Worm (Caenorhabditis elegans) whole organism, late embryonic: ENCODE data around the gene str-90.

Experiments used
- C08G9.2 ChIP-seq: sonication (generic microtip); optimal IDR thresholded peaks from 2 replicates; lab custom pipeline; 2016; ENCODE audit warnings: mild to moderate bottlenecking, missing genetic modification characterization, moderate library complexity, missing compliant biosample characterization
- C38D4.7 ChIP-seq: fragments of 200-800 bp; sonication (Bioruptor generic); optimal IDR thresholded peaks from 2 replicates; lab custom pipeline; 2018; ENCODE audit warnings: mild to moderate bottlenecking, missing genetic modification characterization, moderate library complexity, missing compliant biosample characterization
- F13H6.1 ChIP-seq: sonication (generic microtip); optimal IDR thresholded peaks from 2 replicates; lab custom pipeline; 2016; ENCODE audit warnings: missing genetic modification characterization, missing compliant biosample characterization
- K09A11.1 ChIP-seq: sonication (generic microtip); optimal IDR thresholded peaks from 2 replicates; lab custom pipeline; 2017; ENCODE audit warnings: antibody characterized with exemption, mild to moderate bottlenecking, missing genetic modification characterization, missing compliant biosample characterization; ENCODE audit not compliant: insufficient read depth
- T23F11.4 ChIP-seq: fragments of 200-800 bp; sonication (Bioruptor generic); optimal IDR thresholded peaks from 2 replicates; lab custom pipeline; 2018; ENCODE audit warnings: mild to moderate bottlenecking, missing genetic modification characterization, missing compliant biosample characterization
- Y22D7AL.16 ChIP-seq: sonication (generic microtip); optimal IDR thresholded peaks from 2 replicates; lab custom pipeline; 2016; ENCODE audit warnings: missing genetic modification characterization, missing compliant biosample characterization
- ama-1 ChIP-seq: fragments of 150-350 bp; optimal IDR thresholded peaks from 2 replicates; lab custom pipeline; 2014
- ceh-18 ChIP-seq: sonication (generic microtip); optimal IDR thresholded peaks from 2 replicates; lab custom pipeline; 2016; ENCODE audit warnings: missing genetic modification characterization, missing compliant biosample characterization
- ceh-24 ChIP-seq: sonication (generic microtip); optimal IDR thresholded peaks from 2 replicates; lab custom pipeline; 2016; ENCODE audit warnings: mild to moderate bottlenecking, missing genetic modification characterization, missing compliant biosample characterization
- ceh-6 ChIP-seq: fragments of 200-800 bp; sonication (Bioruptor generic); optimal IDR thresholded peaks from 2 replicates; lab custom pipeline; 2018; ENCODE audit warnings: mild to moderate bottlenecking, missing genetic modification characterization, missing compliant biosample characterization
- ceh-9 ChIP-seq: sonication (generic microtip); optimal IDR thresholded peaks from 2 replicates; lab custom pipeline; 2016; ENCODE audit warnings: mild to moderate bottlenecking, missing genetic modification characterization, inconsistent platforms, missing compliant biosample characterization
- dve-1 ChIP-seq: sonication (generic microtip); optimal IDR thresholded peaks from 2 replicates; lab custom pipeline; 2017; ENCODE audit warnings: antibody characterized with exemption, mild to moderate bottlenecking, missing genetic modification characterization, missing compliant biosample characterization
- gmeb-2 ChIP-seq: sonication (generic microtip); optimal IDR thresholded peaks from 2 replicates; lab custom pipeline; 2016; ENCODE audit warnings: missing genetic modification characterization, inconsistent platforms, missing compliant biosample characterization
- hlh-13 ChIP-seq: fragments of 200-800 bp; sonication (Bioruptor generic); optimal IDR thresholded peaks from 2 replicates; lab custom pipeline; 2018; ENCODE audit warnings: mild to moderate bottlenecking, missing genetic modification characterization, missing compliant biosample characterization
- hlh-15 ChIP-seq: sonication (generic microtip); optimal IDR thresholded peaks from 2 replicates; lab custom pipeline; 2016; ENCODE audit warnings: missing genetic modification characterization, missing compliant biosample characterization
- hlh-30 ChIP-seq: sonication (generic microtip); optimal IDR thresholded peaks from 2 replicates; lab custom pipeline; 2017; ENCODE audit warnings: antibody characterized with exemption, missing genetic modification characterization, missing compliant biosample characterization; ENCODE audit not compliant: insufficient read depth
- hlh-6 ChIP-seq: sonication (generic microtip); optimal IDR thresholded peaks from 2 replicates; lab custom pipeline; 2016; ENCODE audit warnings: missing genotype, missing genetic modification characterization, missing compliant biosample characterization
- hlh-8 ChIP-seq: sonication (generic microtip); optimal IDR thresholded peaks from 2 replicates; lab custom pipeline; 2016; ENCODE audit warnings: missing genotype, missing genetic modification characterization, missing compliant biosample characterization
- lin-11 ChIP-seq: fragments of 200-800 bp; sonication (Bioruptor generic); optimal IDR thresholded peaks from 2 replicates; lab custom pipeline; 2018; ENCODE audit warnings: mild to moderate bottlenecking, missing genetic modification characterization, missing compliant biosample characterization
- madf-2 ChIP-seq: sonication (generic microtip); optimal IDR thresholded peaks from 2 replicates; lab custom pipeline; 2017; ENCODE audit warnings: missing genetic modification characterization, missing compliant biosample characterization
- odd-2 ChIP-seq: sonication (generic microtip); optimal IDR thresholded peaks from 2 replicates; lab custom pipeline; 2017; ENCODE audit warnings: antibody characterized with exemption, mild to moderate bottlenecking, missing genetic modification characterization, missing compliant biosample characterization
- pag-3 ChIP-seq: sonication (generic microtip); optimal IDR thresholded peaks from 2 replicates; lab custom pipeline; 2016; ENCODE audit warnings: missing compliant biosample characterization, missing genetic modification characterization, borderline replicate concordance
- pax-1 ChIP-seq: fragments of 150-350 bp; optimal IDR thresholded peaks from 2 replicates; lab custom pipeline; 2014; ENCODE audit warnings: missing biosample characterization, missing genetic modification characterization
- pha-2 ChIP-seq: sonication (generic microtip); optimal IDR thresholded peaks from 2 replicates; lab custom pipeline; 2017; ENCODE audit warnings: mild to moderate bottlenecking, missing genetic modification characterization, missing compliant biosample characterization
- pha-4 ChIP-seq: fragments of 150-350 bp; optimal IDR thresholded peaks from 2 replicates; lab custom pipeline; 2018; ENCODE audit warnings: missing biosample characterization, missing genetic modification reagents, missing genetic modification characterization
- pros-1 ChIP-seq: fragments of 150-350 bp; optimal IDR thresholded peaks from 2 replicates; lab custom pipeline; 2014; ENCODE audit warnings: missing biosample characterization, missing genetic modification reagents, missing genetic modification characterization
- ref-2 ChIP-seq: sonication (generic microtip); optimal IDR thresholded peaks from 2 replicates; lab custom pipeline; 2016; ENCODE audit warnings: missing genetic modification characterization, missing compliant biosample characterization
- sdc-2 ChIP-seq: sonication (generic microtip); optimal IDR thresholded peaks from 2 replicates; lab custom pipeline; 2016; ENCODE audit warnings: missing genotype, missing genetic modification characterization, missing compliant biosample characterization
- sox-2 ChIP-seq: fragments of 200-800 bp; sonication (Bioruptor generic); IDR thresholded peaks from 2 replicates; pipeline ENCODE4 v1.3.6; 2022; ENCODE audit warnings: missing genetic modification reagents, missing genetic modification characterization, missing compliant biosample characterization
- sox-4 ChIP-seq: sonication (generic microtip); optimal IDR thresholded peaks from 2 replicates; lab custom pipeline; 2017; ENCODE audit warnings: mild to moderate bottlenecking, missing genetic modification characterization, inconsistent platforms, missing compliant biosample characterization
- syd-9 ChIP-seq: sonication (generic microtip); optimal IDR thresholded peaks from 2 replicates; lab custom pipeline; 2016; ENCODE audit warnings: mild to moderate bottlenecking, missing genetic modification characterization, moderate library complexity, missing compliant biosample characterization
- ttx-3 ChIP-seq: sonication (generic microtip); optimal IDR thresholded peaks from 2 replicates; lab custom pipeline; 2016; ENCODE audit warnings: missing genetic modification reagents, missing genetic modification characterization, missing compliant biosample characterization
- unc-3 ChIP-seq, 2 experiments: fragments of 200-800 bp in 1 of 2; sonication (Bioruptor generic) in 1 of 2; sonication (generic microtip) in 1 of 2; conservative IDR thresholded peaks in 1 of 2; optimal IDR thresholded peaks in 1 of 2; 2 replicates each; pipeline versions ENCODE4 v1.3.6 to Lab custom; 2016 to 2022; ENCODE audit warnings: missing compliant biosample characterization in 2 of 2, missing genetic modification characterization in 2 of 2, missing genetic modification reagents in 1 of 2
- unc-42 ChIP-seq: sonication (generic microtip); optimal IDR thresholded peaks from 2 replicates; lab custom pipeline; 2016; ENCODE audit warnings: missing genotype, missing genetic modification characterization, missing compliant biosample characterization
- unc-86 ChIP-seq: sonication (generic microtip); optimal IDR thresholded peaks from 2 replicates; lab custom pipeline; 2016; ENCODE audit warnings: missing genetic modification characterization, missing compliant biosample characterization
- zip-5 ChIP-seq: sonication (generic microtip); optimal IDR thresholded peaks from 2 replicates; lab custom pipeline; 2016; ENCODE audit warnings: missing genetic modification characterization, missing compliant biosample characterization

Gene str-90

ce11 chrV:8069637-8070036 is 33.4 kb upstream of the str-90 start, which contains the start of gene str-143:
Gene str-143 (minus strand): TSS chrV:8069737.
- TF ChIP-seq ama-1 = no peak
- no peak for TF ChIP-seq hlh-6 (tag; lab: Kevin White, UChicago)
- TF ChIP-seq C38D4.7 = no peak
- no peak for TF ChIP-seq sox-4 (tag; lab: Kevin White, UChicago)
- TF ChIP-seq sdc-2 (tag; lab: Kevin White, UChicago) = no peak
- TF ChIP-seq unc-42 (tag; lab: Kevin White, UChicago) = no peak
- TF ChIP-seq pros-1 = no peak

ce11 chrV:8072047-8072446 is 31.0 kb upstream of the str-90 start, which contains the start of gene str-144:
Gene str-144 (minus strand): TSS chrV:8072147.
- TF ChIP-seq pag-3 (tag; lab: Kevin White, UChicago) (no peak), odd-2 (tag; lab: Kevin White, UChicago) (no peak), hlh-13 (GFP tag; lab: Kevin White, UChicago) (no peak), lin-11 (tag; lab: Kevin White, UChicago) (no peak), C38D4.7 (no peak), hlh-30 (no peak), gmeb-2 (tag; lab: Kevin White, UChicago) (no peak), ceh-18 (no peak), sox-4 (tag; lab: Kevin White, UChicago) (no peak), ceh-9 (tag; lab: Kevin White, UChicago) (no peak), madf-2 (tag; lab: Kevin White, UChicago) (no peak), ref-2 (tag; lab: Kevin White, UChicago) (no peak), hlh-8 (tag; lab: Kevin White, UChicago) (no peak), unc-86 (no peak), C08G9.2 (tag; lab: Kevin White, UChicago) (no peak), K09A11.1 (tag; lab: Kevin White, UChicago) (no peak), ama-1 (no peak)

DNA sequence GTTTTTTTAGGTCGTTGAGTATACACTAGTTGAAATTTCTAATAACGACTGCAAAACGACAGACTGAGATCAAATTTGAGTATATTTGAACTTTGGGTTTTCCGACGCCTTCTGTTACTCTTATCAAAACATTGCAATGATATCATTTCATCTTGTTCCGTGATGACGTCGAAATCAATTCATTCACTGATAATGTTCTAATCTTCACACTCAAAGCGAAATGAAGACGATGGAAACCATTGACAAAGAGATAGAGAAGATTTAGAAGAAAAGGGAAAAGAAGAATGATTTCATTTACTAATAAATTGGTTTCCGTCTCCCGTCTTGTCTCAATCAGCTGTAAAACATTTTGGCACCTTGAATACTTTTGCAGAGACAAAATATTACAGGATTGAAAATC is 29.9 kb upstream of the str-90 start:
- TF ChIP-seq ceh-24 (tag; lab: Kevin White, UChicago) (no peak), gmeb-2 (tag; lab: Kevin White, UChicago) (no peak), hlh-13 (GFP tag; lab: Kevin White, UChicago) (no peak), sdc-2 (tag; lab: Kevin White, UChicago) (no peak)

DNA sequence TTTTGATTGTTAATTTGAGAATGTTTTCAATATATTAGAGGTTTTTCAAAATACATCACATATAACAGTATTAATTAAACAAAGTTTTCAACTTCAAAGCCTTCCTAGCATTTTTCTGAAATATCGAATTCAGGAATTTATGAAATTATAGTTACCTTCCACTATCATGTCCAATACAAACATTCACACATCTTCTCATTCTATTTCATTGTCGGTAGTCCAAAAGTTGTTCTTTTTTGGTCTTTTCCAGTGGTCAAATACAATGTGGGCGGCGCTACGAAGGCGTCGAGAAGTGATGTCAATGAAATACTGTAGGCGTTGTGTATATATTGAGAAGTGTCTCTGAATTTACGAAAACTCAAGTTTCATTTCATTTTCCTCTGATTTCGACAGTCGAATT is 27.3 kb upstream of the str-90 start, which contains the start of gene catp-3:
TSS of gene catp-3 (plus strand) at position 301 of the 400 bp plus-strand sequence.
- TF ChIP-seq hlh-15 = no peak
- no peak for TF ChIP-seq pha-2
- no peak for TF ChIP-seq unc-3 (GFP tag; conservative IDR thresholded peaks at IDR 0.05; lab: Robert Waterston, UW)
- TF ChIP-seq unc-3 (tag; optimal IDR thresholded peaks at IDR 0.05; lab: Kevin White, UChicago) = no peak
- no peak for TF ChIP-seq syd-9 (tag; lab: Kevin White, UChicago)
- TF ChIP-seq zip-5 (tag; lab: Kevin White, UChicago) = no peak
- TF ChIP-seq unc-42 (tag; lab: Kevin White, UChicago) = no peak
- TF ChIP-seq ceh-18 = no peak
- no peak for TF ChIP-seq T23F11.4 (GFP tag; lab: Kevin White, UChicago)
- TF ChIP-seq ceh-9 (tag; lab: Kevin White, UChicago) = no peak
- TF ChIP-seq hlh-6 (tag; lab: Kevin White, UChicago) = no peak
- no peak for TF ChIP-seq Y22D7AL.16 (tag; lab: Kevin White, UChicago)
- TF ChIP-seq sox-4 (tag; lab: Kevin White, UChicago) = no peak
- TF ChIP-seq sdc-2 (tag; lab: Kevin White, UChicago) = no peak

DNA sequence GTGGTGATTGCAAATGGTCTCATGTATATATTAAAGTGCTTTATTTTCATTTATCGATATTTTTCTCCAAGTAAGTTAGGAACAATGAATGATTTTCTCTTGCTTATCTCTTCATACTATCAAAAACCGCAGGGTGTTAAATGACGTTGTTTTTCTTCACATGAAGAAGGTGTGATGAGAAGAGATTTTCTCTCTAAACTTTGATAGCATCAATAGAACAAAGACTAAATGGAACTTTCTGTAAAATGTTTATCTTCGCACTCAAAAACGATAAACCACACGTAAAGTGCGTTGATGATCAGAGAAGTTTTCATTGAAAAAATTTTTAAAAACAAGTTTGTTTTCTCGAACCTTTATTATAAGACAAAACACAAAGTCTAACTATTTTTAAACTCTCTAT is 23.2 kb upstream of the str-90 start:
- TF ChIP-seq pax-1 (no peak), sox-2 (no peak), dve-1 (no peak), hlh-8 (tag; lab: Kevin White, UChicago) (no peak), hlh-15 (no peak), ceh-6 (no peak), Y22D7AL.16 (tag; lab: Kevin White, UChicago) (no peak), pha-4 (no peak), F13H6.1 (tag; lab: Kevin White, UChicago) (no peak), ttx-3 (tag; lab: Kevin White, UChicago) (no peak), unc-86 (no peak)
- TF ChIP-seq, all 69 proteins: peak for 0
